Worm (Caenorhabditis elegans) whole organism, late embryonic: ENCODE results near the gene Y43B11AL.1.

ENCODE experiments used
- K09A11.1 ChIP-seq: sonication (generic microtip); optimal IDR thresholded peaks from 2 replicates; lab custom pipeline; 2017; ENCODE audit warnings: antibody characterized with exemption, mild to moderate bottlenecking, missing genetic modification characterization, missing compliant biosample characterization; ENCODE audit not compliant: insufficient read depth
- ceh-14 ChIP-seq: sonication (generic microtip); optimal IDR thresholded peaks from 2 replicates; lab custom pipeline; 2016; ENCODE audit warnings: missing genotype, missing genetic modification characterization, missing compliant biosample characterization
- ceh-24 ChIP-seq: sonication (generic microtip); optimal IDR thresholded peaks from 2 replicates; lab custom pipeline; 2016; ENCODE audit warnings: mild to moderate bottlenecking, missing genetic modification characterization, missing compliant biosample characterization
- ceh-34 ChIP-seq: sonication (generic microtip); optimal IDR thresholded peaks from 2 replicates; lab custom pipeline; 2016; ENCODE audit warnings: mild to moderate bottlenecking, missing genetic modification characterization, missing compliant biosample characterization
- ceh-45 ChIP-seq: fragments of 200-800 bp; sonication (Bioruptor generic); IDR thresholded peaks from 2 replicates; pipeline ENCODE4 v1.3.6; 2022; ENCODE audit warnings: missing genetic modification reagents, missing genetic modification characterization, missing compliant biosample characterization
- ceh-48 ChIP-seq: sonication (generic microtip); optimal IDR thresholded peaks from 2 replicates; lab custom pipeline; 2016; ENCODE audit warnings: missing genetic modification characterization, inconsistent platforms, missing compliant biosample characterization
- dmd-4 ChIP-seq: sonication (generic microtip); optimal IDR thresholded peaks from 2 replicates; lab custom pipeline; 2016; ENCODE audit warnings: borderline replicate concordance, missing genetic modification characterization, missing compliant biosample characterization
- elt-2 ChIP-seq: sonication (generic microtip); optimal IDR thresholded peaks from 2 replicates; lab custom pipeline; 2016; ENCODE audit warnings: missing genetic modification reagents, missing genetic modification characterization, missing compliant biosample characterization
- gmeb-2 ChIP-seq: sonication (generic microtip); optimal IDR thresholded peaks from 2 replicates; lab custom pipeline; 2016; ENCODE audit warnings: missing genetic modification characterization, inconsistent platforms, missing compliant biosample characterization
- hlh-8 ChIP-seq: sonication (generic microtip); optimal IDR thresholded peaks from 2 replicates; lab custom pipeline; 2016; ENCODE audit warnings: missing genotype, missing genetic modification characterization, missing compliant biosample characterization
- npax-4 ChIP-seq: sonication (generic microtip); optimal IDR thresholded peaks from 2 replicates; lab custom pipeline; 2016; ENCODE audit warnings: missing genetic modification characterization, missing compliant biosample characterization
- odd-2 ChIP-seq: sonication (generic microtip); optimal IDR thresholded peaks from 2 replicates; lab custom pipeline; 2017; ENCODE audit warnings: antibody characterized with exemption, mild to moderate bottlenecking, missing genetic modification characterization, missing compliant biosample characterization
- zip-5 ChIP-seq: sonication (generic microtip); optimal IDR thresholded peaks from 2 replicates; lab custom pipeline; 2016; ENCODE audit warnings: missing genetic modification characterization, missing compliant biosample characterization
- ztf-16 ChIP-seq: sonication (generic microtip); optimal IDR thresholded peaks from 2 replicates; lab custom pipeline; 2017; ENCODE audit warnings: missing genetic modification characterization, missing compliant biosample characterization

DNA sequence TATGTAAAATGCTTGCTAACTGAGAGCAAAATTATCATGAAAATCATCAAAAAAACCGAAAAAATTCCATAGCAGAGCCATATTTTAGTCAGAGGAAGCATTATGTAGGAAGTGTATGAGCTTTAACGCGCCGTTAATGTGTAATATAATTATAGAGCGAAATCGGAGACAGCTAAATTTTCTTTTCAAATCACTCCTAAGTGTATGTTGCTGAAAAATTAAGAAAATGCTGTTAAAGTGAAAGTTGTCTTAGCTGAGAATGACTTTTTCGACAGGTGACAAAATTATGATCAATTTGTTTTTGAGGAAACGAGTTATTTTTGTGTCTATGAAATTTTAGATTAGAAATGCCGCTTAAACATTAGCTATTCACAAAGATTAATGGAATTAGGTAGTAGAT is 9.9 kb downstream of the Y43B11AL.1 start, which contains the start of gene srg-50:
- TF ChIP-seq hlh-8 (no peak), K09A11.1 (tag; lab: Kevin White, UChicago) (no peak), ceh-24 (tag; lab: Kevin White, UChicago) (no peak), zip-5 (tag; lab: Kevin White, UChicago) (no peak), gmeb-2 (tag; lab: Kevin White, UChicago) (no peak), npax-4 (tag; lab: Kevin White, UChicago) (no peak), ceh-48 (tag; lab: Kevin White, UChicago) (no peak), ztf-16 (no peak), ceh-45 (GFP tag; lab: Robert Waterston, UW) (no peak), odd-2 (no peak), ceh-34 (no peak), ceh-14 (tag; lab: Kevin White, UChicago) (no peak), elt-2 (no peak), dmd-4 (tag; lab: Kevin White, UChicago) (no peak)
